Fruit fly (Drosophila melanogaster) whole organism, embryonic: ENCODE results near the gene CG7781.
A peak's percentile ranks its signal among the peaks of the same experiment; 100 is the strongest.

Experiments used
- Ada2b ChIP-seq: fragments of 200-800 bp; sonication (Bioruptor generic); IDR thresholded peaks from 2 replicates; pipeline ENCODE4 v1.3.6; 2022; ENCODE audit warnings: missing biosample characterization, missing genetic modification characterization
- Awh ChIP-seq: fragments of 200-800 bp; sonication (Bioruptor generic); IDR thresholded peaks from 2 replicates; pipeline ENCODE4, ENCODE4 v1.3.6; 2022; ENCODE audit warnings: missing biosample characterization, missing genetic modification characterization
- Bgb ChIP-seq: fragments of 200-800 bp; sonication (Bioruptor generic); IDR thresholded peaks from 2 replicates; pipeline ENCODE4 v1.3.6; 2022; ENCODE audit warnings: missing biosample characterization, missing genetic modification characterization; ENCODE audit not compliant: partially characterized antibody
- CG10147 ChIP-seq: fragments of 200-800 bp; sonication (Bioruptor generic); optimal IDR thresholded peaks from 2 replicates; lab custom pipeline; 2019; ENCODE audit warnings: missing biosample characterization, mild to moderate bottlenecking, missing genetic modification characterization, moderate library complexity
- CG13123 ChIP-seq: fragments of 200-800 bp; sonication (Bioruptor generic); optimal IDR thresholded peaks from 2 replicates; lab custom pipeline; 2016; ENCODE audit warnings: missing biosample characterization, missing genetic modification characterization
- CG14860 ChIP-seq: fragments of 200-800 bp; sonication (Bioruptor generic); IDR thresholded peaks from 3 replicates; pipeline ENCODE4 v1.3.6; 2022; ENCODE audit warnings: missing biosample characterization, missing genetic modification characterization; ENCODE audit not compliant: partially characterized antibody
- CG16815 ChIP-seq: fragments of 200-800 bp; sonication (Bioruptor generic); optimal IDR thresholded peaks from 3 replicates; lab custom pipeline; 2017; ENCODE audit warnings: missing biosample characterization, mild to moderate bottlenecking, missing genetic modification characterization
- CG18262 ChIP-seq: fragments of 200-800 bp; optimal IDR thresholded peaks from 3 replicates; lab custom pipeline; 2019; ENCODE audit warnings: missing biosample characterization, mild to moderate bottlenecking, missing genetic modification characterization, moderate library complexity
- CG2199 ChIP-seq: fragments of 200-800 bp; sonication (Bioruptor generic); IDR thresholded peaks from 3 replicates; pipeline ENCODE4 v1.3.6; 2022; ENCODE audit warnings: missing biosample characterization, missing genetic modification characterization
- CG2875 ChIP-seq: fragments of 200-800 bp; sonication (Bioruptor generic); optimal IDR thresholded peaks from 2 replicates; lab custom pipeline; 2017; ENCODE audit warnings: missing biosample characterization, mild to moderate bottlenecking, missing genetic modification characterization, missing genetic modification reagents
- CG32532 ChIP-seq: fragments of 200-800 bp; sonication (Bioruptor generic); IDR thresholded peaks from 2 replicates; pipeline ENCODE4 v1.3.6; 2022; ENCODE audit warnings: missing biosample characterization, missing genetic modification characterization
- CG3726 ChIP-seq: fragments of 200-800 bp; sonication (Bioruptor generic); IDR thresholded peaks from 3 replicates; pipeline ENCODE4, ENCODE4 v1.3.6; 2022; ENCODE audit warnings: missing biosample characterization, missing genetic modification characterization
- CG4707 ChIP-seq: fragments of 200-800 bp; sonication (Bioruptor generic); optimal IDR thresholded peaks from 2 replicates; lab custom pipeline; 2018; ENCODE audit warnings: missing biosample characterization, mild to moderate bottlenecking, missing genetic modification characterization, moderate library complexity
- CG6272 ChIP-seq: fragments of 200-800 bp; sonication (Bioruptor generic); IDR thresholded peaks from 2 replicates; pipeline ENCODE4 v1.3.6; 2022; ENCODE audit warnings: missing biosample characterization, missing genetic modification characterization
- CG7271 ChIP-seq: fragments of 200-800 bp; sonication (Bioruptor generic); optimal IDR thresholded peaks from 2 replicates; lab custom pipeline; 2018; ENCODE audit warnings: missing biosample characterization, mild to moderate bottlenecking, missing genetic modification characterization, moderate library complexity
- CG7372 ChIP-seq: fragments of 200-800 bp; sonication (Bioruptor generic); IDR thresholded peaks from 2 replicates; pipeline ENCODE4 v1.3.6; 2022; ENCODE audit warnings: missing biosample characterization, missing genetic modification characterization
- CG8290 ChIP-seq, 3 experiments: fragments of 200-800 bp; sonication (Bioruptor generic); optimal IDR thresholded peaks; 2 replicates each; lab custom pipeline; 2016 to 2019; ENCODE audit warnings: missing biosample characterization in 3 of 3, missing genetic modification characterization in 3 of 3, mild to moderate bottlenecking in 2 of 3, moderate library complexity in 1 of 3
- CG8359 ChIP-seq: fragments of 200-800 bp; sonication (Bioruptor generic); optimal IDR thresholded peaks from 2 replicates; lab custom pipeline; 2017; ENCODE audit warnings: missing biosample characterization, mild to moderate bottlenecking, missing genetic modification characterization, borderline replicate concordance
- CG9817 ChIP-seq: fragments of 200-800 bp; sonication (Bioruptor generic); optimal IDR thresholded peaks from 2 replicates; lab custom pipeline; 2018; ENCODE audit warnings: missing biosample characterization, mild to moderate bottlenecking, missing genetic modification characterization, moderate library complexity
- CoRest ChIP-seq: fragments of 200-800 bp; sonication (Bioruptor generic); optimal IDR thresholded peaks from 3 replicates; lab custom pipeline; 2018; ENCODE audit warnings: missing biosample characterization, mild to moderate bottlenecking, missing genetic modification characterization, moderate library complexity
- Dfd ChIP-seq, 2 experiments: fragments of >200 bp; optimal IDR thresholded peaks; 2 replicates each; lab custom pipeline; 2017; ENCODE audit warnings: missing biosample characterization in 2 of 2, missing genetic modification characterization in 2 of 2
- ERR ChIP-seq: fragments of 200-800 bp; sonication (Bioruptor generic); optimal IDR thresholded peaks from 2 replicates; lab custom pipeline; 2016; ENCODE audit warnings: missing biosample characterization, missing genetic modification characterization
- HLH54F ChIP-seq: fragments of 200-800 bp; sonication (Bioruptor generic); optimal IDR thresholded peaks from 3 replicates; lab custom pipeline; 2016; ENCODE audit warnings: missing biosample characterization, missing genetic modification characterization
- Lim3 ChIP-seq: fragments of 200-800 bp; sonication (Bioruptor generic); IDR thresholded peaks from 2 replicates; pipeline ENCODE4 v1.3.6; 2022; ENCODE audit warnings: missing biosample characterization, missing genetic modification characterization
- NC2β ChIP-seq: fragments of 200-800 bp; sonication (Bioruptor generic); optimal IDR thresholded peaks from 2 replicates; lab custom pipeline; 2016; ENCODE audit warnings: missing biosample characterization, missing genetic modification characterization
- NK7.1 ChIP-seq: fragments of 200-800 bp; sonication (Bioruptor generic); optimal IDR thresholded peaks from 3 replicates; lab custom pipeline; 2016; ENCODE audit warnings: missing biosample characterization, missing genetic modification characterization
- YL-1 ChIP-seq: fragments of 200-800 bp; sonication (Bioruptor generic); optimal IDR thresholded peaks from 3 replicates; lab custom pipeline; 2017; ENCODE audit warnings: missing biosample characterization, mild to moderate bottlenecking, missing genetic modification characterization
- amos ChIP-seq: fragments of 200-800 bp; sonication (Bioruptor generic); IDR thresholded peaks from 2 replicates; pipeline ENCODE4 v1.3.6; 2022; ENCODE audit warnings: missing biosample characterization, missing genetic modification characterization; ENCODE audit not compliant: partially characterized antibody
- cato ChIP-seq: fragments of 200-800 bp; sonication (Bioruptor generic); optimal IDR thresholded peaks from 2 replicates; lab custom pipeline; 2016; ENCODE audit warnings: missing biosample characterization, missing genetic modification characterization, borderline replicate concordance
- dmrt11E ChIP-seq: fragments of 200-800 bp; sonication (Bioruptor generic); optimal IDR thresholded peaks from 3 replicates; lab custom pipeline; 2018; ENCODE audit warnings: missing biosample characterization, mild to moderate bottlenecking, missing genetic modification characterization, moderate library complexity
- dmrt99B ChIP-seq: fragments of 200-800 bp; sonication (Bioruptor generic); optimal IDR thresholded peaks from 2 replicates; lab custom pipeline; 2018; ENCODE audit warnings: missing biosample characterization, mild to moderate bottlenecking, missing genetic modification characterization, moderate library complexity
- fd102C ChIP-seq: fragments of 200-800 bp; sonication (Bioruptor generic); optimal IDR thresholded peaks from 2 replicates; lab custom pipeline; 2018; ENCODE audit warnings: missing biosample characterization, mild to moderate bottlenecking, missing genetic modification characterization, moderate library complexity
- hkb ChIP-seq, 2 experiments: fragments of 200-800 bp in 1 of 2; fragments of >200 bp in 1 of 2; sonication (Bioruptor generic) in 1 of 2; IDR thresholded peaks in 1 of 2; optimal IDR thresholded peaks in 1 of 2; 2 replicates each; pipeline versions ENCODE4 v1.3.6 to Lab custom; 2017 to 2022; ENCODE audit warnings: missing biosample characterization in 1 of 2, missing genetic modification characterization in 1 of 2
- nmo ChIP-seq: fragments of 200-800 bp; sonication (Bioruptor generic); optimal IDR thresholded peaks from 2 replicates; lab custom pipeline; 2018; ENCODE audit warnings: missing biosample characterization, mild to moderate bottlenecking, missing genetic modification characterization, moderate library complexity
- odd ChIP-seq: fragments of 200-800 bp; sonication (Bioruptor generic); optimal IDR thresholded peaks from 2 replicates; lab custom pipeline; 2017; ENCODE audit warnings: missing biosample characterization, mild to moderate bottlenecking, missing genetic modification characterization
- otp ChIP-seq: fragments of 200-800 bp; sonication (Bioruptor generic); IDR thresholded peaks from 3 replicates; pipeline ENCODE4, ENCODE4 v1.3.6; 2022; ENCODE audit warnings: missing biosample characterization, missing genetic modification characterization
- pb ChIP-seq: fragments of 200-800 bp; sonication (Bioruptor generic); optimal IDR thresholded peaks from 3 replicates; lab custom pipeline; 2016; ENCODE audit warnings: missing biosample characterization, missing genetic modification characterization
- phol ChIP-seq: fragments of 200-800 bp; sonication (Bioruptor generic); optimal IDR thresholded peaks from 3 replicates; lab custom pipeline; 2018; ENCODE audit warnings: missing biosample characterization, mild to moderate bottlenecking, missing genetic modification characterization, moderate library complexity
- rib ChIP-seq: fragments of 200-800 bp; sonication (Bioruptor generic); IDR thresholded peaks from 2 replicates; pipeline ENCODE4 v1.3.6; 2022; ENCODE audit warnings: missing biosample characterization, missing genetic modification characterization
- run ChIP-seq: fragments of 200-800 bp; sonication (Bioruptor generic); optimal IDR thresholded peaks from 3 replicates; lab custom pipeline; 2018; ENCODE audit warnings: missing biosample characterization, mild to moderate bottlenecking, missing genetic modification characterization
- scrt ChIP-seq: fragments of 200-800 bp; sonication (Bioruptor generic); optimal IDR thresholded peaks from 2 replicates; lab custom pipeline; 2018; ENCODE audit warnings: missing biosample characterization, mild to moderate bottlenecking, missing genetic modification characterization, moderate library complexity
- sim ChIP-seq: fragments of 200-800 bp; sonication (Bioruptor generic); IDR thresholded peaks from 2 replicates; pipeline ENCODE4 v1.3.6; 2022; ENCODE audit warnings: missing biosample characterization, missing genetic modification characterization
- slbo ChIP-seq: fragments of 200-800 bp; sonication (Bioruptor generic); IDR thresholded peaks from 2 replicates; pipeline ENCODE4 v1.3.6; 2022; ENCODE audit warnings: missing biosample characterization, missing genetic modification characterization
- so ChIP-seq: fragments of 200-800 bp; sonication (Bioruptor generic); IDR thresholded peaks from 3 replicates; pipeline ENCODE4 v1.3.6; 2022; ENCODE audit warnings: missing biosample characterization, missing genetic modification characterization
- stwl ChIP-seq: fragments of 200-800 bp; sonication (Bioruptor generic); optimal IDR thresholded peaks from 3 replicates; lab custom pipeline; 2018; ENCODE audit warnings: missing biosample characterization, mild to moderate bottlenecking, missing genetic modification characterization, moderate library complexity
- zfh1 ChIP-seq: fragments of 200-800 bp; sonication (Bioruptor generic); IDR thresholded peaks from 3 replicates; pipeline ENCODE4 v1.3.6; 2022; ENCODE audit warnings: missing biosample characterization, missing genetic modification characterization

The CG7781 gene

DNA sequence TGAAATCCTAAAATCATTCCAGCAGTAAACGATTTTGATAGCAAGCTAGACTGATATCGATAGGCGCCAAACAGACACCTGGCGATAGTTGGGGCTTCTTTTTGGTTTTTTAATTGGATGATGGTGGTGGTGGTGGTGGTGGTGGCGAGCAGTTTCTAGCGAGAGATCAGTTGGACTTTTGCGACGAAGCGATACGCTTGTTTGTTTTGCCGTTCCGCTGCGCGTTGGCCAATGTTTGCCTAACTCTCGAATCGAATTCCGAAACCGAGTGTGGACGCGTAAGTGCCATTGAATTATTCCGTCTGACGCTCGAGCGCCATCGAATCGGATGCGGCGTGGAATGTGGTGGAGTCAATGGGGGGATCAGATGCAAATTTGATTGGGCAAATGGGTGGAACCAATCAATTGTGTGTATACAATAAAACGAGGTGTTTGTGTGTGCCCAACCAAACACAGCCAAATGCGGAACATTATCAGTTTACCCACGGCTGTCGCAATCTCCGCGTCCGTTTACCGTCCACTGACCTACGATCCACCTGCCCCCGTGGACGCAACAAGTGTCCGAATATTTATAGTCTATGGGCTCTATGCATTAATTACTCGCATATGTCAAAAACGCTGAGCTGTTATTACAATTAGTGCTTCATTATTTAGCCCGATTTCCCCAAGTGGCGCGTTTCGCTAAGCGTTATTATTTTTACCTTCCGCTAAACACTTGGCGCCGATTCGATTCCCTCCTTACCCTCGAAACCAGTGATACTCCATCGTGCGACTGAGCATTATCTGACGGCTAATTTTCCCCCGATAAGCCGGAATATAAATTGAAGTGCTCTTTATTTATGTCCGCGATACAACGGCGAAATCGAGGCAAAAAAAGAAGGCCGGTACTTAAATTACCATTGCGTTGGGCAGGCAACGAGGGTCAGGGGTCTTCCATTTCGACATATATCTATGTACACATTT lies 45.4 kb upstream of the CG7781 start, which contains the start of gene CG17292 (continued):
- TF ChIP-seq Ada2b, result peak; percentile 20; the same call in 1 of the 2 replicates
- peak; percentile 72 for TF ChIP-seq CG32532
- no peak for TF ChIP-seq CG3726 (GFP tag; lab: Robert Waterston, UW)
- TF ChIP-seq Bgb, result peak; percentile 94
- peak; percentile 59; the same call in 1 of the 3 replicates for TF ChIP-seq otp
- TF ChIP-seq hkb (optimal IDR thresholded peaks at IDR 0.05; lab: Kevin White, UChicago), result no peak
- peak; percentile 85 for TF ChIP-seq hkb (GFP tag; IDR thresholded peaks at IDR 0.05; lab: Robert Waterston, UW)
- no peak for TF ChIP-seq sim
- no peak for TF ChIP-seq CG8359 (GFP tag; lab: Kevin White, UChicago)
- TF ChIP-seq CG6272 (GFP tag; lab: Robert Waterston, UW), result peak; percentile 49
- TF ChIP-seq Lim3, result 0 out of 2 replicates have a peak, but pooled peaks have one; percentile 14
- peak; percentile 92 for TF ChIP-seq rib (GFP tag; lab: Robert Waterston, UW)
- no peak for TF ChIP-seq fd102C (GFP tag; lab: Kevin White, UChicago)
- peak; percentile 6 for TF ChIP-seq ERR (GFP tag; lab: Kevin White, UChicago)
- peak; percentile 43 for TF ChIP-seq YL-1
- peak; percentile 40 for TF ChIP-seq dmrt99B (tag; lab: Kevin White, UChicago)
- no peak for TF ChIP-seq Dfd (GFP tag; optimal IDR thresholded peaks at IDR 0.05; lab: Kevin White, UChicago)
- peak; percentile 94 for TF ChIP-seq amos
- no peak for TF ChIP-seq cato (GFP tag; lab: Kevin White, UChicago)
- no peak for TF ChIP-seq dmrt11E
- peak; percentile 76; the same call in 2 of the 3 replicates for TF ChIP-seq so
- TF ChIP-seq pb, result no peak
- TF ChIP-seq phol, result peak; percentile 27
- peak; percentile 69 for TF ChIP-seq slbo (GFP tag; lab: Robert Waterston, UW)
- TF ChIP-seq stwl (tag; lab: Kevin White, UChicago), result peak; percentile 62
- no peak for TF ChIP-seq CG18262 (tag; lab: Kevin White, UChicago)
- TF ChIP-seq scrt (GFP tag; lab: Kevin White, UChicago), result no peak
- TF ChIP-seq NK7.1 (GFP tag; lab: Kevin White, UChicago), result peak; percentile 21
- no peak for TF ChIP-seq CG4707 (GFP tag; lab: Kevin White, UChicago)
- TF ChIP-seq odd (GFP tag; lab: Kevin White, UChicago), result peak; percentile 22
- TF ChIP-seq CG2199 (GFP tag; lab: Robert Waterston, UW), result no peak
- TF ChIP-seq CG7271 (tag; lab: Kevin White, UChicago), result no peak
- TF ChIP-seq Awh (GFP tag; lab: Robert Waterston, UW), result peak; percentile 77; the same call in 1 of the 2 replicates
- peak; percentile 32 for TF ChIP-seq NC2β
- TF ChIP-seq CG8290 (GFP tag; optimal IDR thresholded peaks at IDR 0.05; lab: Kevin White, UChicago), result no peak
- peak in 1 of 2 experiments; percentile 88 for TF ChIP-seq CG8290 (tag; optimal IDR thresholded peaks at IDR 0.05; lab: Kevin White, UChicago)
- TF ChIP-seq CG7372, result peak; percentile 43; the same call in 1 of the 2 replicates
- TF ChIP-seq nmo (GFP tag; lab: Kevin White, UChicago), result no peak
- TF ChIP-seq CG2875 (GFP tag; lab: Kevin White, UChicago), result peak; percentile 43
- TF ChIP-seq CG13123 (GFP tag; lab: Kevin White, UChicago), result no peak
- TF ChIP-seq CG16815 (GFP tag; lab: Kevin White, UChicago), result no peak
- peak; percentile 16 for TF ChIP-seq CoRest (tag; lab: Kevin White, UChicago)
- TF ChIP-seq CG9817, result peak; percentile 17
- TF ChIP-seq CG14860 (GFP tag; lab: Robert Waterston, UW), result peak; percentile 80
- no peak for TF ChIP-seq HLH54F (GFP tag; lab: Kevin White, UChicago)
- TF ChIP-seq CG10147 (GFP tag; lab: Kevin White, UChicago), result peak; percentile 36
- peak; percentile 49; the same call in 1 of the 3 replicates for TF ChIP-seq zfh1 (GFP tag; lab: Robert Waterston, UW)
- TF ChIP-seq run (tag; lab: Kevin White, UChicago), result peak; percentile 66
